Worm (Caenorhabditis elegans): ENCODE data around the gene tomm-70.

- TF ChIP-seq tab-1 (GFP tag; IDR thresholded peaks at IDR 0.05): no peak
- no peak for TF ChIP-seq med-1 (GFP tag; optimal IDR thresholded peaks at IDR 0.05; ENCODE audit: insufficient read depth)
- TF ChIP-seq ztf-29 (GFP tag; IDR thresholded peaks at IDR 0.05): no peak
- TF ChIP-seq flt-1 (GFP tag; IDR thresholded peaks at IDR 0.05): no peak
- no peak for TF ChIP-seq T22C8.4 (GFP tag; IDR thresholded peaks at IDR 0.05)
- TF ChIP-seq klf-2 (GFP tag; conservative IDR thresholded peaks at IDR 0.05): no peak
- no peak for TF ChIP-seq cog-1 (tag; optimal IDR thresholded peaks at IDR 0.05)
Observed at ce11 chrIII:8767292-8767829, 12.8 kb upstream of the tomm-70 start, which contains the start of gene mig-22.

All from whole organism, midembryonic.